Fruit fly (Drosophila melanogaster) whole organism, embryonic: Measurements from ENCODE around the gene Cdc5.
A peak's percentile ranks its signal among the peaks of the same experiment; 100 is the strongest.

ENCODE experiments used
- ATbp ChIP-seq: fragments of 200-800 bp; sonication (Bioruptor generic); optimal IDR thresholded peaks from 2 replicates; lab custom pipeline; 2017; ENCODE audit warnings: missing biosample characterization, mild to moderate bottlenecking, missing genetic modification characterization, missing genetic modification reagents
- B-H1 ChIP-seq: fragments of 200-800 bp; sonication (Bioruptor generic); IDR thresholded peaks from 3 replicates; pipeline ENCODE4 v1.3.6; 2022; ENCODE audit warnings: missing biosample characterization, missing genetic modification characterization
- BEAF-32 ChIP-seq: fragments of 200-800 bp; sonication (Bioruptor generic); optimal IDR thresholded peaks from 3 replicates; lab custom pipeline; 2017; ENCODE audit warnings: missing biosample characterization, missing genetic modification characterization, mild to moderate bottlenecking, moderate library complexity, missing genetic modification reagents
- CG10147 ChIP-seq: fragments of 200-800 bp; sonication (Bioruptor generic); optimal IDR thresholded peaks from 2 replicates; lab custom pipeline; 2019; ENCODE audit warnings: missing biosample characterization, mild to moderate bottlenecking, missing genetic modification characterization, moderate library complexity
- CG10565 ChIP-seq: fragments of 200-800 bp; sonication (Bioruptor generic); optimal IDR thresholded peaks from 3 replicates; lab custom pipeline; 2016; ENCODE audit warnings: missing biosample characterization, mild to moderate bottlenecking, missing genetic modification characterization
- CG11398 ChIP-seq: fragments of 200-800 bp; sonication (Bioruptor generic); optimal IDR thresholded peaks from 2 replicates; lab custom pipeline; 2016; ENCODE audit warnings: missing biosample characterization, missing genetic modification characterization
- CG12236 ChIP-seq: fragments of 200-800 bp; sonication (Bioruptor generic); optimal IDR thresholded peaks from 2 replicates; lab custom pipeline; 2016; ENCODE audit warnings: missing biosample characterization, missing genetic modification characterization
- CG12659 ChIP-seq: fragments of 200-800 bp; sonication (Bioruptor generic); optimal IDR thresholded peaks from 3 replicates; lab custom pipeline; 2017; ENCODE audit warnings: mild to moderate bottlenecking, missing biosample characterization, missing genetic modification reagents, missing genetic modification characterization
- CG13296 ChIP-seq: fragments of 200-800 bp; sonication (Bioruptor generic); optimal IDR thresholded peaks from 3 replicates; lab custom pipeline; 2018; ENCODE audit warnings: missing biosample characterization, mild to moderate bottlenecking, missing genetic modification characterization
- CG14710 ChIP-seq: fragments of 200-800 bp; sonication (Bioruptor generic); optimal IDR thresholded peaks from 3 replicates; lab custom pipeline; 2019; ENCODE audit warnings: missing biosample characterization, mild to moderate bottlenecking, missing genetic modification characterization, moderate library complexity
- CG1792 ChIP-seq: fragments of 200-800 bp; sonication (Bioruptor generic); optimal IDR thresholded peaks from 2 replicates; lab custom pipeline; 2016; ENCODE audit warnings: missing biosample characterization, missing genetic modification characterization
- CG2199 ChIP-seq: fragments of 200-800 bp; sonication (Bioruptor generic); IDR thresholded peaks from 3 replicates; pipeline ENCODE4 v1.3.6; 2022; ENCODE audit warnings: missing biosample characterization, missing genetic modification characterization
- CG2678 ChIP-seq: fragments of 200-800 bp; sonication (Bioruptor generic); optimal IDR thresholded peaks from 3 replicates; lab custom pipeline; 2019; ENCODE audit warnings: missing biosample characterization, mild to moderate bottlenecking, missing genetic modification characterization, moderate library complexity
- CG33213 ChIP-seq: fragments of 200-800 bp; sonication (Bioruptor generic); optimal IDR thresholded peaks from 3 replicates; lab custom pipeline; 2016; ENCODE audit warnings: missing biosample characterization, missing genetic modification characterization
- CG3838 ChIP-seq: fragments of 200-800 bp; sonication (Bioruptor generic); optimal IDR thresholded peaks from 3 replicates; lab custom pipeline; 2016; ENCODE audit warnings: missing biosample characterization, missing genetic modification characterization
- CG3847 ChIP-seq: fragments of 200-800 bp; sonication (Bioruptor generic); IDR thresholded peaks from 2 replicates; pipeline ENCODE4 v1.3.6; 2022; ENCODE audit warnings: missing biosample characterization, missing genetic modification characterization
- CG3995 ChIP-seq: fragments of 200-800 bp; sonication (Bioruptor generic); optimal IDR thresholded peaks from 3 replicates; lab custom pipeline; 2016; ENCODE audit warnings: missing biosample characterization, missing genetic modification characterization
- CG4707 ChIP-seq: fragments of 200-800 bp; sonication (Bioruptor generic); optimal IDR thresholded peaks from 2 replicates; lab custom pipeline; 2018; ENCODE audit warnings: missing biosample characterization, mild to moderate bottlenecking, missing genetic modification characterization, moderate library complexity
- CG4854 ChIP-seq: fragments of 200-800 bp; sonication (Bioruptor generic); optimal IDR thresholded peaks from 2 replicates; lab custom pipeline; 2016; ENCODE audit warnings: missing biosample characterization, missing genetic modification characterization, inconsistent platforms
- CG6272 ChIP-seq: fragments of 200-800 bp; sonication (Bioruptor generic); IDR thresholded peaks from 2 replicates; pipeline ENCODE4 v1.3.6; 2022; ENCODE audit warnings: missing biosample characterization, missing genetic modification characterization
- CG6765 ChIP-seq: fragments of 200-800 bp; sonication (Bioruptor generic); optimal IDR thresholded peaks from 3 replicates; lab custom pipeline; 2017; ENCODE audit warnings: missing biosample characterization, mild to moderate bottlenecking, missing genetic modification characterization
- CG7963 ChIP-seq: fragments of 200-800 bp; sonication (Bioruptor generic); IDR thresholded peaks from 3 replicates; pipeline ENCODE4 v1.3.6; 2022; ENCODE audit warnings: missing biosample characterization, missing genetic modification characterization; ENCODE audit not compliant: partially characterized antibody
- CG9727 ChIP-seq: fragments of 200-800 bp; sonication (Bioruptor generic); optimal IDR thresholded peaks from 3 replicates; lab custom pipeline; 2017; ENCODE audit warnings: missing biosample characterization, mild to moderate bottlenecking, missing genetic modification characterization
- D19A ChIP-seq: fragments of 200-800 bp; optimal IDR thresholded peaks from 3 replicates; lab custom pipeline; 2019; ENCODE audit warnings: missing biosample characterization, mild to moderate bottlenecking, missing genetic modification characterization, moderate library complexity
- Hmr ChIP-seq: fragments of 200-800 bp; sonication (Bioruptor generic); optimal IDR thresholded peaks from 3 replicates; lab custom pipeline; 2017; ENCODE audit warnings: mild to moderate bottlenecking, missing biosample characterization, missing genetic modification reagents, missing genetic modification characterization
- Hsf ChIP-seq: fragments of 200-800 bp; sonication (Bioruptor generic); optimal IDR thresholded peaks from 3 replicates; lab custom pipeline; 2016; ENCODE audit warnings: missing biosample characterization, missing genetic modification characterization
- Nf-YB ChIP-seq: fragments of 200-800 bp; sonication (Bioruptor generic); optimal IDR thresholded peaks from 3 replicates; lab custom pipeline; 2019; ENCODE audit warnings: missing biosample characterization, mild to moderate bottlenecking, missing genetic modification characterization, moderate library complexity
- Optix ChIP-seq: fragments of 200-800 bp; sonication (Bioruptor generic); IDR thresholded peaks from 3 replicates; pipeline ENCODE4 v1.3.6; 2022; ENCODE audit warnings: missing biosample characterization, missing genetic modification characterization
- PHDP ChIP-seq: fragments of 200-800 bp; sonication (Bioruptor generic); optimal IDR thresholded peaks from 3 replicates; lab custom pipeline; 2018; ENCODE audit warnings: missing biosample characterization, mild to moderate bottlenecking, missing genetic modification characterization, moderate library complexity
- Scr ChIP-seq: fragments of 200-800 bp; sonication (Bioruptor generic); IDR thresholded peaks from 2 replicates; pipeline ENCODE4 v1.3.6; 2022; ENCODE audit warnings: missing biosample characterization, missing genetic modification characterization; ENCODE audit not compliant: partially characterized antibody
- Sin3A ChIP-seq: fragments of >200 bp; optimal IDR thresholded peaks from 2 replicates; lab custom pipeline; 2018
- bab2 ChIP-seq: fragments of 200-800 bp; sonication (Bioruptor generic); optimal IDR thresholded peaks from 2 replicates; lab custom pipeline; 2016; ENCODE audit warnings: missing biosample characterization, missing genetic modification characterization
- cato ChIP-seq: fragments of 200-800 bp; sonication (Bioruptor generic); optimal IDR thresholded peaks from 2 replicates; lab custom pipeline; 2016; ENCODE audit warnings: missing biosample characterization, missing genetic modification characterization, borderline replicate concordance
- dan ChIP-seq: fragments of 200-800 bp; sonication (Bioruptor generic); IDR thresholded peaks from 2 replicates; pipeline ENCODE4 v1.3.6; 2022; ENCODE audit warnings: missing biosample characterization, missing genetic modification characterization
- dimm ChIP-seq: fragments of 200-800 bp; sonication (Bioruptor generic); IDR thresholded peaks from 2 replicates; pipeline ENCODE4 v1.3.6; 2022; ENCODE audit warnings: missing biosample characterization, missing genetic modification characterization
- dm ChIP-seq: fragments of 200-800 bp; sonication (Bioruptor generic); optimal IDR thresholded peaks from 3 replicates; lab custom pipeline; 2016; ENCODE audit warnings: missing biosample characterization, missing genetic modification characterization
- gcm2 ChIP-seq: fragments of 200-800 bp; sonication (Bioruptor generic); optimal IDR thresholded peaks from 2 replicates; lab custom pipeline; 2016; ENCODE audit warnings: missing biosample characterization, missing genetic modification characterization
- gfzf ChIP-seq: fragments of 200-800 bp; sonication (Bioruptor generic); optimal IDR thresholded peaks from 2 replicates; lab custom pipeline; 2016; ENCODE audit warnings: missing biosample characterization, mild to moderate bottlenecking, missing genetic modification characterization, moderate library complexity
- h ChIP-seq: fragments of >200 bp; optimal IDR thresholded peaks from 2 replicates; lab custom pipeline; 2017
- lmd ChIP-seq: fragments of 200-800 bp; sonication (Bioruptor generic); IDR thresholded peaks from 2 replicates; pipeline ENCODE4 v1.3.6; 2022; ENCODE audit warnings: missing biosample characterization, missing genetic modification characterization
- maf-S ChIP-seq: fragments of 200-800 bp; sonication (Bioruptor generic); optimal IDR thresholded peaks from 2 replicates; lab custom pipeline; 2016; ENCODE audit warnings: missing biosample characterization, missing genetic modification characterization
- odd ChIP-seq: fragments of 200-800 bp; sonication (Bioruptor generic); optimal IDR thresholded peaks from 2 replicates; lab custom pipeline; 2017; ENCODE audit warnings: missing biosample characterization, mild to moderate bottlenecking, missing genetic modification characterization
- repo ChIP-seq: fragments of 200-800 bp; sonication (Bioruptor generic); optimal IDR thresholded peaks from 2 replicates; lab custom pipeline; 2016; ENCODE audit warnings: missing biosample characterization, missing genetic modification characterization
- rib ChIP-seq: fragments of 200-800 bp; sonication (Bioruptor generic); IDR thresholded peaks from 2 replicates; pipeline ENCODE4 v1.3.6; 2022; ENCODE audit warnings: missing biosample characterization, missing genetic modification characterization
- ro ChIP-seq: fragments of 200-800 bp; sonication (Bioruptor generic); IDR thresholded peaks from 2 replicates; pipeline ENCODE4 v1.3.6; 2022; ENCODE audit warnings: missing biosample characterization, missing genetic modification characterization
- sens ChIP-seq: fragments of 200-800 bp; sonication (Bioruptor generic); peaks from one replicate; lab custom pipeline; 2016; ENCODE audit warnings: missing biosample characterization, missing genetic modification characterization
- slbo ChIP-seq: fragments of 200-800 bp; sonication (Bioruptor generic); IDR thresholded peaks from 2 replicates; pipeline ENCODE4 v1.3.6; 2022; ENCODE audit warnings: missing biosample characterization, missing genetic modification characterization
- tap ChIP-seq: fragments of 200-800 bp; optimal IDR thresholded peaks from 3 replicates; lab custom pipeline; 2019; ENCODE audit warnings: missing biosample characterization, mild to moderate bottlenecking, missing genetic modification characterization, moderate library complexity
- tio ChIP-seq: fragments of 200-800 bp; sonication (Bioruptor generic); optimal IDR thresholded peaks from 2 replicates; lab custom pipeline; 2017; ENCODE audit warnings: missing biosample characterization, missing genetic modification characterization, inconsistent platforms
- unc-4 ChIP-seq: fragments of 200-800 bp; sonication (Bioruptor generic); IDR thresholded peaks from 2 replicates; pipeline ENCODE4 v1.3.6; 2022; ENCODE audit warnings: missing biosample characterization, missing genetic modification characterization; ENCODE audit not compliant: partially characterized antibody

The Cdc5 gene

DNA sequence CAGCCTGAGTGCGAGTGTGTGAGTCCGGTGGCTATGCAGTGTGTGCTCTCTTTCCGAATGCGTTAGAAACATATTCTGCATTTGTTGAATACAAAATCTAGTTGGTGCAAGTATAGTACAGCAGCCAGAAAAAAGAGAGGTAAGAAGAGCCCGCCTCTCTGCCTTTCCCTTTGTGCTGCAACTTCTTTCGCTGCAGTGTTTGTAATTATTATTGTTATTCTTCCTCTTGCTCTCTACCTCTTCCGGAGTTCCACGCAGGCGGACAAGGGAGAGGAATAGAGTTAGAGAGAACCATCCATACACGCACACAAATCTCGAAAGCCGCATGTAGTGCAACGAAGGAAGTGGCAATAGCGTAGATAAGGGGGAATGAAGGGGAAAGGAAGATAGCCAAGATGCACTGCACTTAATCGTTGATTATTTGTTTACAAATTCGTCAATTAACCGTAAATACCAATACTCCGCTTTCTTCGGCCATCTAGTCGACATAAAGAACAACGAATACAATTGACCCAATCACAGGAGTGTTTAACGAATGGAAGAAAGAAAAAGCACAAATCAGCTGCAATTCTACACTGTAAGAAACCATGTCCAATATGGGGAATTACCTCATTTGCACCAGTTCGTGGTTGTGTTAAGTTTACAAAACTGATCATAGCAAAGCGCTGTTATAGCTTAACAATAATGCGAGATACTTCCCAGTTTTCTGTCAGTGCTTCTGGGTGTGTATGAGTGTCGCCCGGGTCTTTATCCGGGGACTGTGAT lies 13.4 kb downstream of the Cdc5 start (continued):
- TF ChIP-seq BEAF-32 (no peak), Optix (GFP tag; lab: Robert Waterston, UW) (peak; percentile 76), dan (GFP tag; lab: Robert Waterston, UW) (no peak), Hmr (peak; percentile 15), CG12659 (GFP tag; lab: Kevin White, UChicago) (peak; percentile 48), repo (peak; percentile 62), Scr (no peak), CG33213 (GFP tag; lab: Kevin White, UChicago) (peak; percentile 40), Hsf (GFP tag; lab: Kevin White, UChicago) (peak; percentile 71), gcm2 (peak; percentile 33), sens (peak; percentile 98), ATbp (GFP tag; lab: Kevin White, UChicago) (peak; percentile 85), CG12236 (GFP tag; lab: Kevin White, UChicago) (peak; percentile 81), gfzf (GFP tag; lab: Kevin White, UChicago) (no peak), cato (GFP tag; lab: Kevin White, UChicago) (peak; percentile 58), CG1792 (GFP tag; lab: Kevin White, UChicago) (peak; percentile 61), h (lab: Kevin White, UChicago) (no peak), tio (GFP tag; lab: Kevin White, UChicago) (peak; percentile 69), CG3838 (GFP tag; lab: Kevin White, UChicago) (no peak), D19A (tag; lab: Kevin White, UChicago) (peak; percentile 71), bab2 (GFP tag; lab: Kevin White, UChicago) (peak; percentile 57), CG6765 (GFP tag; lab: Kevin White, UChicago) (peak; percentile 15), maf-S (GFP tag; lab: Kevin White, UChicago) (peak; percentile 14), CG10565 (GFP tag; lab: Kevin White, UChicago) (no peak), CG4854 (GFP tag; lab: Kevin White, UChicago) (no peak), rib (GFP tag; lab: Robert Waterston, UW) (no peak), PHDP (tag; lab: Kevin White, UChicago) (peak; percentile 62), dm (peak; percentile 13), dimm (GFP tag; lab: Robert Waterston, UW) (no peak), CG4707 (peak; percentile 59), B-H1 (GFP tag; lab: Robert Waterston, UW) (peak; percentile 43; the same call in 1 of the 3 replicates), CG7963 (GFP tag; lab: Robert Waterston, UW) (no peak), CG2199 (GFP tag; lab: Robert Waterston, UW) (no peak), odd (peak; percentile 12), CG6272 (GFP tag; lab: Robert Waterston, UW) (peak; percentile 65), Sin3A (no peak), CG9727 (GFP tag; lab: Kevin White, UChicago) (peak; percentile 72), lmd (GFP tag; lab: Robert Waterston, UW) (peak; percentile 69), CG3995 (GFP tag; lab: Kevin White, UChicago) (no peak), Nf-YB (GFP tag; lab: Kevin White, UChicago) (peak; percentile 68), CG2678 (tag; lab: Kevin White, UChicago) (peak; percentile 71), slbo (GFP tag; lab: Robert Waterston, UW) (peak; percentile 62), CG13296 (no peak), CG10147 (GFP tag; lab: Kevin White, UChicago) (no peak), ro (0 out of 2 replicates have a peak, but pooled peaks have one; percentile 18), unc-4 (GFP tag; lab: Robert Waterston, UW) (no peak), tap (tag; lab: Kevin White, UChicago) (peak; percentile 62), CG3847 (0 out of 2 replicates have a peak, but pooled peaks have one; percentile 35), CG14710 (tag; lab: Kevin White, UChicago) (peak; percentile 82), CG11398 (GFP tag; lab: Kevin White, UChicago) (peak; percentile 54)
